Fruit fly (Drosophila melanogaster) whole organism: ENCODE measurements around the gene CG12773.

Source experiments
- CG8478 ChIP-seq: fragments of >200 bp; optimal IDR thresholded peaks from 2 replicates; lab custom pipeline; 2018; ENCODE audit warnings: inconsistent platforms
- EcR ChIP-seq, 2 experiments: fragments of >200 bp; optimal IDR thresholded peaks; 2 replicates each; lab custom pipeline; 2017; ENCODE audit warnings: missing biosample characterization in 2 of 2, missing genetic modification characterization in 2 of 2, missing genetic modification reagents in 2 of 2

dm6 chrX:1349255-1349654 is 4.5 kb downstream of the CG12773 start, which contains the start of gene MTPAP:
- TF ChIP-seq EcR (GFP tag; optimal IDR thresholded peaks at IDR 0.05; lab: Kevin White, UChicago) (no peak), CG8478 (no peak)
